Fruit fly (Drosophila melanogaster) whole organism, pupa: ENCODE data around the gene Inx2.

Experiments used
- CG17806 ChIP-seq: fragments of 200-800 bp; sonication (Bioruptor generic); optimal IDR thresholded peaks from 2 replicates; lab custom pipeline; 2018; ENCODE audit warnings: missing biosample characterization, mild to moderate bottlenecking, missing genetic modification characterization, moderate library complexity
- Pif1A ChIP-seq: fragments of 200-800 bp; sonication (Bioruptor generic); optimal IDR thresholded peaks from 3 replicates; lab custom pipeline; 2016; ENCODE audit warnings: missing biosample characterization, missing genetic modification characterization

DNA sequence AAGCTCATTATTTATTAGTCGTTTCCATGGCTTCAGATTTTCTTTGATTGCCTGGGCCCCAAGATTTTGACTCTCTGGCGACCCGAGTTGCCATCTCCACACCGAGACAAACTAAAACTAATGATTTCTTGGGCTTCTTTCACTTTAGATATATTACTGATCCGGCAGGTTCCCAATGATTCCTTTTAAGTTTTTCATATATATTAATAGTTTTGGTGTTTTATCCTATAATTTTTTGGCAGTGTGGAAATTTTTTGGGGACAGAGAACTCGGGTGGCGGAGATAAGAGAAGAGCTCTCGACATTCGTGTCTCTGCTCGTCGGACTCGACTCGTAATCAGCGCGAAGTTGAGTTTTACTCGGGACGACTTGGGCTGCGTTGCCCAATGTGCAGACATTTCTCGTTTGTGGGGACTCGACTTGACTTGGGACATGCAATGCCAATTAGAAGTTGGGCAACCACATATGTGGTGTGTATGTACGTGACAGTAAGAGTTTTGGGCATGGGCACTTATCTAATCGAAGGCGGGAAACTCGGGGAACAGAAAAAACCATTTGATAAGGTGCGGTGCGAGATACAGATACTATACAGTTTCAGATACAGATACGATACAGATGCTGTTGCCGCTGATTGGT lies 2.8 kb downstream of the Inx2 start:
- TF ChIP-seq CG17806 (tag; lab: Kevin White, UChicago) = no peak
- TF ChIP-seq Pif1A = no peak
